Worm (Caenorhabditis elegans) whole organism, L1 larva: Measurements from ENCODE around the gene clec-168.

Experiments
- ama-1 ChIP-seq: fragments of 150-350 bp; optimal IDR thresholded peaks from 2 replicates; lab custom pipeline; 2014
- elt-2 ChIP-seq: sonication (generic microtip); optimal IDR thresholded peaks from 2 replicates; lab custom pipeline; 2016; ENCODE audit warnings: missing genetic modification characterization, mild to moderate bottlenecking, inconsistent platforms, missing compliant biosample characterization, missing genetic modification reagents
- nhr-12 ChIP-seq: sonication (generic microtip); optimal IDR thresholded peaks from 2 replicates; lab custom pipeline; 2017; ENCODE audit warnings: missing biosample characterization, missing genetic modification characterization
- nhr-77 ChIP-seq: fragments of 150-350 bp; optimal IDR thresholded peaks from 2 replicates; lab custom pipeline; 2014; ENCODE audit warnings: missing biosample characterization, missing genetic modification characterization
- rnt-1 ChIP-seq: sonication (generic microtip); optimal IDR thresholded peaks from 2 replicates; lab custom pipeline; 2016; ENCODE audit warnings: mild to moderate bottlenecking, missing genetic modification characterization, moderate library complexity, missing compliant biosample characterization
- skn-1 ChIP-seq: fragments of 150-350 bp; optimal IDR thresholded peaks from 2 replicates; lab custom pipeline; 2014; ENCODE audit warnings: missing biosample characterization, missing genetic modification characterization
- snpc-4 ChIP-seq: fragments of 150-350 bp; optimal IDR thresholded peaks from 2 replicates; lab custom pipeline; 2014; ENCODE audit warnings: missing biosample characterization, missing genetic modification characterization
- sptf-1 ChIP-seq: fragments of 150-350 bp; optimal IDR thresholded peaks from 2 replicates; lab custom pipeline; 2014; ENCODE audit warnings: missing biosample characterization, missing genetic modification characterization

ce11 chrIV:1232419-1233145, 24.2 kb upstream of the clec-168 start:
- no peak for TF ChIP-seq sptf-1
- TF ChIP-seq snpc-4 (tag; lab: Kevin White, UChicago) = no peak
- no peak for TF ChIP-seq rnt-1 (tag; lab: Kevin White, UChicago)
- TF ChIP-seq ama-1 (lab: Kevin White, UChicago) = no peak
- TF ChIP-seq nhr-77 = no peak
- no peak for TF ChIP-seq skn-1 (tag; lab: Kevin White, UChicago)
- no peak for TF ChIP-seq nhr-12
- no peak for TF ChIP-seq elt-2 (tag; lab: Kevin White, UChicago)
